Worm (Caenorhabditis elegans): ENCODE measurements around the gene pdha-1.

DNA sequence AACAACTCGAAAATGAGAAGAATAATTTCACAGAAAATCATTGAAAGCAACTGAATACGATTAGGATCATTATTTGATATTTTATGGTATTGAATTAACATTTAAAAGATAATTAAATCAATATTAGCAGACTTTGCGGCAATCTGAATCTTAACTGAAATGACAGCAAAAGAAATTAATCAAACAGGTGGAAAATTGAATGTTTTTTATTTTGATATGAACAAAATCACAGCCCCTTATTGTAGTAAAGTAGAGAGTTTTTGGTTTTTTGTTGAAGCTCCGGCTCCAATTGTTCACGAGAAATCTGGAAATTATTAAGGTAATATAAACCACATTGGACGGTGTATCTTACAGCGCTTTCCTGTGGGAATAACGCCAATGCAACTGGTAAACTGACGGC is 36.0 kb downstream of the pdha-1 start, which contains the start of gene sre-2:
- TF ChIP-seq lsy-2 (tag; optimal IDR thresholded peaks at IDR 0.05): no peak
- no peak for TF ChIP-seq snpc-4 (tag; optimal IDR thresholded peaks at IDR 0.05)
- no peak for TF ChIP-seq ZK546.5 (tag; optimal IDR thresholded peaks at IDR 0.05)
- no peak for TF ChIP-seq ama-1 (optimal IDR thresholded peaks at IDR 0.05)
- TF ChIP-seq unc-62 (GFP tag; optimal IDR thresholded peaks at IDR 0.05): no peak
- TF ChIP-seq nhr-11 (tag; optimal IDR thresholded peaks at IDR 0.05): no peak
- TF ChIP-seq nhr-10 (tag; optimal IDR thresholded peaks at IDR 0.05): no peak
- no peak for TF ChIP-seq nhr-12 (tag; optimal IDR thresholded peaks at IDR 0.05)
- no peak for TF ChIP-seq ceh-82 (tag; optimal IDR thresholded peaks at IDR 0.05)
- TF ChIP-seq unc-39 (tag; optimal IDR thresholded peaks at IDR 0.05): no peak
- TF ChIP-seq fos-1 (tag; optimal IDR thresholded peaks at IDR 0.05): no peak
- TF ChIP-seq ztf-11 (tag; optimal IDR thresholded peaks at IDR 0.05): no peak
- no peak for TF ChIP-seq ceh-16 (tag; optimal IDR thresholded peaks at IDR 0.05)
